Worm (Caenorhabditis elegans) whole organism, L4 larva: ENCODE results near the gene srh-239.

Experiments
- D1046.2 ChIP-seq: fragments of 200-800 bp; sonication (Bioruptor generic); IDR thresholded peaks from 2 replicates; pipeline ENCODE4 v1.3.6; 2022; ENCODE audit warnings: missing genetic modification characterization, missing compliant biosample characterization
- F44E2.7 ChIP-seq: fragments of 200-800 bp; sonication (Bioruptor generic); IDR thresholded peaks from 2 replicates; pipeline ENCODE4 v2.1.2; 2022; ENCODE audit warnings: missing genetic modification characterization, missing compliant biosample characterization
- F49E8.2 ChIP-seq: sonication (generic microtip); optimal IDR thresholded peaks from 2 replicates; lab custom pipeline; 2016; ENCODE audit warnings: missing compliant biosample characterization, mild to moderate bottlenecking, missing genetic modification characterization, borderline replicate concordance
- T26A8.4 ChIP-seq: fragments of 200-800 bp; sonication (Bioruptor generic); IDR thresholded peaks from 2 replicates; pipeline ENCODE4 v1.3.6; 2022; ENCODE audit warnings: missing genetic modification characterization, missing compliant biosample characterization
- Y48G9A.11 ChIP-seq: fragments of 200-800 bp; sonication (Bioruptor generic); IDR thresholded peaks from 2 replicates; pipeline ENCODE4 v1.3.6; 2022; ENCODE audit warnings: missing genetic modification reagents, missing genetic modification characterization, missing compliant biosample characterization
- ZK337.2 ChIP-seq: fragments of 200-800 bp; sonication (Bioruptor generic); IDR thresholded peaks from 2 replicates; pipeline ENCODE4 v1.3.6; 2022; ENCODE audit warnings: missing genetic modification reagents, missing genetic modification characterization, missing compliant biosample characterization
- arid-1 ChIP-seq: fragments of 200-800 bp; sonication (Bioruptor generic); conservative IDR thresholded peaks from 2 replicates; pipeline ENCODE4 v1.3.6; 2022; ENCODE audit warnings: missing genetic modification reagents, missing genetic modification characterization, missing compliant biosample characterization
- attf-4 ChIP-seq: sonication (generic microtip); optimal IDR thresholded peaks from 3 replicates; lab custom pipeline; 2017; ENCODE audit warnings: missing biosample characterization, missing genetic modification characterization
- ceh-20 ChIP-seq: fragments of 200-800 bp; sonication (Bioruptor generic); IDR thresholded peaks from 2 replicates; pipeline ENCODE4 v1.3.6; 2022; ENCODE audit warnings: missing genetic modification reagents, missing genetic modification characterization, missing compliant biosample characterization
- ceh-44 ChIP-seq: fragments of 200-800 bp; sonication (Bioruptor generic); IDR thresholded peaks from 2 replicates; pipeline ENCODE4 v1.3.6; 2022; ENCODE audit warnings: missing genetic modification reagents, missing genetic modification characterization, missing compliant biosample characterization
- cey-2 ChIP-seq: sonication (generic microtip); optimal IDR thresholded peaks from 3 replicates; lab custom pipeline; 2017; ENCODE audit warnings: missing genetic modification characterization, mild to moderate bottlenecking, missing compliant biosample characterization, antibody characterized with exemption, borderline replicate concordance; ENCODE audit not compliant: insufficient read depth
- dmd-8 ChIP-seq: fragments of 200-800 bp; sonication (Bioruptor generic); IDR thresholded peaks from 2 replicates; pipeline ENCODE4 v1.3.6; 2022; ENCODE audit warnings: missing genetic modification characterization, missing compliant biosample characterization
- dpl-1 ChIP-seq: fragments of 150-350 bp; optimal IDR thresholded peaks from 2 replicates; lab custom pipeline; 2014; ENCODE audit warnings: missing biosample characterization, missing genetic modification reagents, missing genetic modification characterization
- egl-27 ChIP-seq: sonication (generic microtip); optimal IDR thresholded peaks from 3 replicates; lab custom pipeline; 2017; ENCODE audit warnings: missing biosample characterization, missing genetic modification reagents, missing genetic modification characterization
- fos-1 ChIP-seq: fragments of 150-350 bp; optimal IDR thresholded peaks from 2 replicates; lab custom pipeline; 2014; ENCODE audit warnings: missing biosample characterization, missing genetic modification characterization
- hif-1 ChIP-seq, 2 experiments: sonication (generic microtip); optimal IDR thresholded peaks; 2 replicates each; lab custom pipeline; 2016 to 2017; ENCODE audit warnings: missing compliant biosample characterization in 2 of 2, missing genetic modification characterization in 2 of 2, missing genetic modification reagents in 2 of 2, missing genotype in 2 of 2, mild to moderate bottlenecking in 1 of 2
- hlh-11 ChIP-seq: fragments of 200-800 bp; sonication (Bioruptor generic); optimal IDR thresholded peaks from 2 replicates; lab custom pipeline; 2018; ENCODE audit warnings: mild to moderate bottlenecking, missing genetic modification characterization, missing compliant biosample characterization
- hlh-30 ChIP-seq: sonication (generic microtip); optimal IDR thresholded peaks from 2 replicates; lab custom pipeline; 2017; ENCODE audit warnings: antibody characterized with exemption, mild to moderate bottlenecking, missing genetic modification characterization, missing compliant biosample characterization; ENCODE audit not compliant: insufficient read depth
- lin-29 ChIP-seq: fragments of 200-800 bp; sonication (Bioruptor generic); IDR thresholded peaks from 2 replicates; pipeline ENCODE4 v1.3.6; 2022; ENCODE audit warnings: missing genetic modification reagents, missing genetic modification characterization, missing compliant biosample characterization
- lin-38 ChIP-seq: fragments of 200-800 bp; sonication (Bioruptor generic); IDR thresholded peaks from 2 replicates; pipeline ENCODE4 v1.3.6; 2022; ENCODE audit warnings: missing genetic modification reagents, missing genetic modification characterization, missing compliant biosample characterization
- lir-3 ChIP-seq: sonication (generic microtip); optimal IDR thresholded peaks from 2 replicates; lab custom pipeline; 2016; ENCODE audit warnings: mild to moderate bottlenecking, missing genetic modification characterization, missing compliant biosample characterization
- mdl-1 ChIP-seq, 2 experiments: fragments of 150-350 bp in 1 of 2; sonication (generic microtip) in 1 of 2; optimal IDR thresholded peaks; 2 replicates each; lab custom pipeline; 2014 to 2017; ENCODE audit warnings: missing biosample characterization in 2 of 2, missing genetic modification characterization in 2 of 2
- nhr-10 ChIP-seq: fragments of 150-350 bp; optimal IDR thresholded peaks from 2 replicates; lab custom pipeline; 2014; ENCODE audit warnings: missing biosample characterization, missing genetic modification characterization
- nhr-102 ChIP-seq: sonication (generic microtip); optimal IDR thresholded peaks from 2 replicates; lab custom pipeline; 2016; ENCODE audit warnings: mild to moderate bottlenecking, missing genetic modification characterization, moderate library complexity, missing compliant biosample characterization
- nhr-25 ChIP-seq: sonication (generic microtip); optimal IDR thresholded peaks from 2 replicates; lab custom pipeline; 2017; ENCODE audit warnings: missing genetic modification characterization, mild to moderate bottlenecking, missing compliant biosample characterization, antibody characterized with exemption, moderate library complexity, borderline replicate concordance; ENCODE audit not compliant: insufficient read depth
- nhr-28 ChIP-seq: fragments of 150-350 bp; optimal IDR thresholded peaks from 2 replicates; lab custom pipeline; 2014; ENCODE audit warnings: missing biosample characterization, missing genetic modification characterization
- nhr-41 ChIP-seq: fragments of 200-800 bp; sonication (Bioruptor generic); IDR thresholded peaks from 2 replicates; pipeline ENCODE4 v1.3.6; 2022; ENCODE audit warnings: missing genetic modification reagents, missing genetic modification characterization, missing compliant biosample characterization
- nhr-48 ChIP-seq: sonication (generic microtip); optimal IDR thresholded peaks from 2 replicates; lab custom pipeline; 2016; ENCODE audit warnings: mild to moderate bottlenecking, missing genetic modification characterization, missing compliant biosample characterization
- nhr-76 ChIP-seq: fragments of 150-350 bp; optimal IDR thresholded peaks from 2 replicates; lab custom pipeline; 2014; ENCODE audit warnings: missing biosample characterization, missing genetic modification characterization
- nhr-77 ChIP-seq: fragments of 150-350 bp; optimal IDR thresholded peaks from 2 replicates; lab custom pipeline; 2014; ENCODE audit warnings: missing biosample characterization, missing genetic modification characterization
- php-3 ChIP-seq: fragments of 200-800 bp; sonication (Bioruptor generic); IDR thresholded peaks from 2 replicates; pipeline ENCODE4 v1.3.6; 2022; ENCODE audit warnings: missing genetic modification reagents, missing genetic modification characterization, missing compliant biosample characterization
- rbr-2 ChIP-seq: sonication (generic microtip); optimal IDR thresholded peaks from 2 replicates; lab custom pipeline; 2016; ENCODE audit warnings: missing genotype, missing genetic modification characterization, missing compliant biosample characterization
- saeg-2 ChIP-seq: fragments of 200-800 bp; sonication (Bioruptor generic); IDR thresholded peaks from 2 replicates; pipeline ENCODE4 v1.3.6; 2022; ENCODE audit warnings: missing genetic modification reagents, missing genetic modification characterization, missing compliant biosample characterization
- skn-1 ChIP-seq: fragments of 150-350 bp; optimal IDR thresholded peaks from 2 replicates; lab custom pipeline; 2014; ENCODE audit warnings: missing biosample characterization, missing genetic modification characterization
- snpc-1.2 ChIP-seq: fragments of 200-800 bp; sonication (Bioruptor generic); IDR thresholded peaks from 2 replicates; pipeline ENCODE4 v1.3.6; 2022; ENCODE audit warnings: missing genetic modification reagents, missing genetic modification characterization, missing compliant biosample characterization
- spr-1 ChIP-seq: sonication (generic microtip); optimal IDR thresholded peaks from 2 replicates; lab custom pipeline; 2016; ENCODE audit warnings: mild to moderate bottlenecking, missing genetic modification characterization, missing compliant biosample characterization
- zfp-3 ChIP-seq: fragments of 200-800 bp; sonication (Bioruptor generic); conservative IDR thresholded peaks from 2 replicates; pipeline ENCODE4 v1.3.6; 2022; ENCODE audit warnings: missing genetic modification reagents, missing genetic modification characterization, missing compliant biosample characterization
- zip-2 ChIP-seq: fragments of 150-350 bp; optimal IDR thresholded peaks from 2 replicates; lab custom pipeline; 2014; ENCODE audit warnings: missing biosample characterization, missing genetic modification characterization
- ztf-7 ChIP-seq: fragments of 150-350 bp; optimal IDR thresholded peaks from 2 replicates; lab custom pipeline; 2014; ENCODE audit warnings: missing biosample characterization, missing genetic modification characterization

The srh-239 gene

DNA sequence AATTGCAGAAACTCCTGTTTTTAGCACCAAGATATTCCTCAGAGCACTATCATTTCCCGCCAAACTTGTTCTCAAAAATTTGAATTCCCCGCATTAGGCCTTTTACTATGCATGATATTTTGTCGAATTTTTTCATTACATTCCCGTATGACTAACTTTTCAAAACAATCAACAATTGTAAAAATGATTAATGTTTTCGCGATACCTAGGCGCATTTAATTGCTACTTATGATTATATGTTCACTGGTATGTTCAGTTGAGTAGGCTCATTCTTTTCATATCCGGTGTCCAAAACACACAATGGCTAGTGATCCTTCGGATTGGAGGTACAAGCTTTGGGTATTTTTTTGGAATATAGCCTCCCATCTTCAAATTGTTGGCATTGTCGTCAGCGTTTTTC lies 42.2 kb downstream of the srh-239 start, which contains the start of gene srw-21:
Gene srw-21 (plus strand): TSS at position 301 of the 400 bp plus-strand sequence.
- TF ChIP-seq attf-4 (tag; lab: Kevin White, UChicago) (no peak), saeg-2 (GFP tag; lab: Robert Waterston, UW) (no peak), rbr-2 (tag; lab: Kevin White, UChicago) (no peak), ceh-44 (GFP tag; lab: Robert Waterston, UW) (no peak), fos-1 (tag; lab: Kevin White, UChicago) (no peak), zip-2 (no peak), T26A8.4 (no peak), dpl-1 (GFP tag; lab: Kevin White, UChicago) (no peak), F49E8.2 (no peak), F44E2.7 (GFP tag; lab: Robert Waterston, UW) (no peak), nhr-41 (GFP tag; lab: Robert Waterston, UW) (no peak), lir-3 (no peak), ztf-7 (no peak), nhr-48 (tag; lab: Kevin White, UChicago) (no peak), lin-29 (GFP tag; lab: Robert Waterston, UW) (no peak), dmd-8 (GFP tag; lab: Robert Waterston, UW) (no peak), ZK337.2 (GFP tag; lab: Robert Waterston, UW) (no peak), php-3 (GFP tag; lab: Robert Waterston, UW) (no peak), nhr-77 (tag; lab: Kevin White, UChicago) (no peak), hif-1 (tag; optimal IDR thresholded peaks at IDR 0.05; lab: Kevin White, UChicago) (no peak)
- TF ChIP-seq, all 104 proteins: peak for 0

DNA sequence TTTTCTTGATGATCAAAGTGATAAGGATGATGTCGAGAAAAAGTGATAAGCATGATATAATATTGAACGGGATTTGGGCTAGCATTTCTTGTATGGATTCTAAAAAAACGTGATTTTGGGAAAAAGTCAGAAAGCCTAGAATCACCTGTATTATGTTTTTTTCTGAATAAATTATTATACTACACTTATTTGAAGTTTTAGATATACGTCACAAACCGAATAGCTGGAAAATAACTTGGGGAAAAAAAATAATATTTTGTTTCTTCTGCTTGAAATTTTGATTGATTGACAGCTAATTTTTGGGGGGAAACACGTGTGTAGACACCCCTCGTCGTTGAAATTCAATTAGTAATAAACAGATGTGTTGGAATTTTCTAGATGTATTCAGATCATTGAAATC lies 47.0 kb downstream of the srh-239 start, which contains the start of gene str-264:
Gene str-264 (minus strand): TSS at position 101 of the 400 bp plus-strand sequence.
- no peak for TF ChIP-seq spr-1 (tag; lab: Kevin White, UChicago)
- TF ChIP-seq hlh-30 (tag; lab: Kevin White, UChicago): no peak
- no peak for TF ChIP-seq nhr-25
- no peak for TF ChIP-seq hif-1 (tag; optimal IDR thresholded peaks at IDR 0.05; lab: Kevin White, UChicago)
- no peak for TF ChIP-seq hlh-11 (tag; lab: Kevin White, UChicago)
- TF ChIP-seq arid-1: no peak
- TF ChIP-seq saeg-2 (GFP tag; lab: Robert Waterston, UW): no peak
- TF ChIP-seq nhr-10: no peak
- no peak for TF ChIP-seq lin-29 (GFP tag; lab: Robert Waterston, UW)
- no peak for TF ChIP-seq nhr-102
- no peak for TF ChIP-seq lin-38 (GFP tag; lab: Robert Waterston, UW)
- TF ChIP-seq ZK337.2 (GFP tag; lab: Robert Waterston, UW): no peak
- TF ChIP-seq cey-2 (tag; lab: Kevin White, UChicago): no peak

DNA sequence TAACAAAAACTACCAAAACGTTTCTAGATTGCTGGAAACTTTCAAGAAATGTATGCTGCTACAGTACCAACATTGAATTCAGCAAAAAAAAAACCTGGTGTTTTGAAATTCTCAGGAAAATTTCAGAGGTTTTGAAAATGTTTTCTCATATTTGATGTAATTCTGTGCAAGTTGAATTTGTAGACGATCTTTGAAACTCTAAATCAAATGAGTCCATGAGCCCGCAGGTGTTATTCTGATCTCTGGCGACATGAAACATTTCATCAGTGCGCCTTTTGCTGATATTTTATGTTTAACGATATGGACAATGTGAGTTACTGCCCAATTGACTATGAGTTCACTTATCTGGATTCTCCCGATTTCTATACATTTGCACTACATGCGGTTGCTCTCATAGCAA lies 48.1 kb downstream of the srh-239 start, which contains the start of gene srh-218:
Gene srh-218 (plus strand): TSS at position 301 of the 400 bp plus-strand sequence.
- no peak for TF ChIP-seq T26A8.4
- TF ChIP-seq snpc-1.2: no peak
- TF ChIP-seq D1046.2 (GFP tag; lab: Robert Waterston, UW): no peak
- no peak for TF ChIP-seq mdl-1 (tag; optimal IDR thresholded peaks at IDR 0.05; lab: Kevin White, UChicago)
- no peak for TF ChIP-seq nhr-76 (tag; lab: Kevin White, UChicago)
- no peak for TF ChIP-seq nhr-28 (tag; lab: Kevin White, UChicago)
- TF ChIP-seq F44E2.7 (GFP tag; lab: Robert Waterston, UW): no peak
- no peak for TF ChIP-seq zip-2
- TF ChIP-seq ceh-20 (GFP tag; lab: Robert Waterston, UW): no peak
- no peak for TF ChIP-seq zfp-3 (GFP tag; lab: Robert Waterston, UW)
- no peak for TF ChIP-seq egl-27
- no peak for TF ChIP-seq dpl-1 (GFP tag; lab: Kevin White, UChicago)
- TF ChIP-seq Y48G9A.11 (GFP tag; lab: Robert Waterston, UW): no peak
- TF ChIP-seq F49E8.2: no peak
- TF ChIP-seq skn-1 (tag; lab: Kevin White, UChicago): no peak
- TF ChIP-seq, all 104 proteins: peak for 0
